Worm (Caenorhabditis elegans) whole organism, mixed stage, embryonic: ENCODE measurements around the gene ubl-1.

Source experiments
- M03D4.4 ChIP-seq: sonication (generic microtip); optimal IDR thresholded peaks from 2 replicates; lab custom pipeline; 2017; ENCODE audit warnings: mild to moderate bottlenecking, missing genetic modification characterization, missing compliant biosample characterization
- bed-3 ChIP-seq: fragments of 200-800 bp; sonication (Bioruptor generic); optimal IDR thresholded peaks from 3 replicates; lab custom pipeline; 2018; ENCODE audit warnings: mild to moderate bottlenecking, missing genetic modification characterization, moderate library complexity, missing compliant biosample characterization
- blmp-1 ChIP-seq: fragments of 150-350 bp; optimal IDR thresholded peaks from 2 replicates; lab custom pipeline; 2014; ENCODE audit warnings: missing biosample characterization, missing genetic modification characterization
- ceh-39 ChIP-seq: fragments of 150-350 bp; optimal IDR thresholded peaks from 2 replicates; lab custom pipeline; 2014; ENCODE audit warnings: missing biosample characterization, missing genetic modification characterization
- ceh-43 ChIP-seq: fragments of 200-800 bp; sonication (Bioruptor generic); optimal IDR thresholded peaks from 2 replicates; lab custom pipeline; 2018; ENCODE audit warnings: mild to moderate bottlenecking, missing genetic modification characterization, moderate library complexity, missing compliant biosample characterization
- ceh-83 ChIP-seq: fragments of 200-800 bp; sonication (Bioruptor generic); optimal IDR thresholded peaks from 2 replicates; lab custom pipeline; 2018; ENCODE audit warnings: mild to moderate bottlenecking, missing genetic modification characterization, missing compliant biosample characterization
- ces-1 ChIP-seq: fragments of 150-350 bp; optimal IDR thresholded peaks from 2 replicates; lab custom pipeline; 2014; ENCODE audit warnings: missing biosample characterization, missing genetic modification reagents, missing genetic modification characterization
- cnd-1 ChIP-seq: fragments of 200-800 bp; sonication (Bioruptor generic); optimal IDR thresholded peaks from 2 replicates; lab custom pipeline; 2018; ENCODE audit warnings: mild to moderate bottlenecking, missing genetic modification characterization, missing compliant biosample characterization
- drap-1 ChIP-seq: fragments of 200-800 bp; sonication (Bioruptor generic); optimal IDR thresholded peaks from 3 replicates; lab custom pipeline; 2018; ENCODE audit warnings: mild to moderate bottlenecking, missing genetic modification characterization, missing compliant biosample characterization
- elt-1 ChIP-seq: sonication (generic microtip); optimal IDR thresholded peaks from 2 replicates; lab custom pipeline; 2017; ENCODE audit warnings: missing genetic modification characterization, mild to moderate bottlenecking, missing compliant biosample characterization, antibody characterized with exemption, moderate library complexity, borderline replicate concordance; ENCODE audit not compliant: insufficient read depth
- elt-3 ChIP-seq: fragments of 150-350 bp; optimal IDR thresholded peaks from 2 replicates; lab custom pipeline; 2014; ENCODE audit warnings: missing biosample characterization, missing genetic modification characterization
- flh-1 ChIP-seq: fragments of 200-800 bp; sonication (Bioruptor generic); optimal IDR thresholded peaks from 2 replicates; lab custom pipeline; 2018; ENCODE audit warnings: mild to moderate bottlenecking, missing genetic modification characterization, moderate library complexity, missing compliant biosample characterization
- ham-2 ChIP-seq: fragments of 200-800 bp; sonication (Bioruptor generic); optimal IDR thresholded peaks from 2 replicates; lab custom pipeline; 2018; ENCODE audit warnings: mild to moderate bottlenecking, missing genetic modification characterization, missing compliant biosample characterization
- hlh-1 ChIP-seq: fragments of 150-350 bp; optimal IDR thresholded peaks from 2 replicates; lab custom pipeline; 2014; ENCODE audit warnings: missing biosample characterization, missing genetic modification reagents, missing genetic modification characterization
- lin-13 ChIP-seq: fragments of 150-350 bp; optimal IDR thresholded peaks from 2 replicates; lab custom pipeline; 2014; ENCODE audit warnings: missing biosample characterization, missing genetic modification characterization
- lin-32 ChIP-seq: fragments of 200-800 bp; sonication (Bioruptor generic); optimal IDR thresholded peaks from 2 replicates; lab custom pipeline; 2018; ENCODE audit warnings: mild to moderate bottlenecking, missing genetic modification characterization, missing compliant biosample characterization
- mab-5 ChIP-seq: fragments of 150-350 bp; optimal IDR thresholded peaks from 2 replicates; lab custom pipeline; 2014; ENCODE audit warnings: missing biosample characterization, missing genetic modification characterization
- mep-1 ChIP-seq: fragments of 150-350 bp; optimal IDR thresholded peaks from 2 replicates; lab custom pipeline; 2017; ENCODE audit warnings: missing biosample characterization, missing genetic modification reagents, missing genetic modification characterization, inconsistent platforms
- nhr-2 ChIP-seq: fragments of 150-350 bp; optimal IDR thresholded peaks from 2 replicates; lab custom pipeline; 2014; ENCODE audit warnings: missing biosample characterization, missing genetic modification characterization
- nhr-237 ChIP-seq: fragments of 150-350 bp; optimal IDR thresholded peaks from 2 replicates; lab custom pipeline; 2014; ENCODE audit warnings: missing biosample characterization, missing genetic modification characterization
- nhr-28 ChIP-seq: fragments of 150-350 bp; optimal IDR thresholded peaks from 2 replicates; lab custom pipeline; 2014; ENCODE audit warnings: missing biosample characterization, missing genetic modification characterization
- nhr-76 ChIP-seq: sonication (generic microtip); optimal IDR thresholded peaks from 2 replicates; lab custom pipeline; 2017; ENCODE audit warnings: missing biosample characterization, missing genetic modification characterization
- pha-4 ChIP-seq: fragments of 150-350 bp; optimal IDR thresholded peaks from 2 replicates; lab custom pipeline; 2018; ENCODE audit warnings: missing biosample characterization, missing genetic modification reagents, missing genetic modification characterization
- sem-2 ChIP-seq: fragments of 200-800 bp; sonication (Bioruptor generic); optimal IDR thresholded peaks from 2 replicates; lab custom pipeline; 2018; ENCODE audit warnings: mild to moderate bottlenecking, missing genetic modification characterization, missing compliant biosample characterization
- snpc-4 ChIP-seq: fragments of 150-350 bp; optimal IDR thresholded peaks from 2 replicates; lab custom pipeline; 2014; ENCODE audit warnings: missing biosample characterization, missing genetic modification characterization
- sptf-1 ChIP-seq: sonication (generic microtip); optimal IDR thresholded peaks from 2 replicates; lab custom pipeline; 2017; ENCODE audit warnings: mild to moderate bottlenecking, missing genetic modification characterization, moderate library complexity, missing compliant biosample characterization
- tbx-8 ChIP-seq: fragments of 200-800 bp; sonication (Bioruptor generic); optimal IDR thresholded peaks from 2 replicates; lab custom pipeline; 2018; ENCODE audit warnings: mild to moderate bottlenecking, missing genetic modification characterization, moderate library complexity, missing compliant biosample characterization
- unc-39 ChIP-seq: fragments of 150-350 bp; optimal IDR thresholded peaks from 2 replicates; lab custom pipeline; 2014; ENCODE audit warnings: missing biosample characterization, missing genetic modification characterization
- unc-62 ChIP-seq: fragments of 150-350 bp; optimal IDR thresholded peaks from 2 replicates; lab custom pipeline; 2014; ENCODE audit warnings: missing biosample characterization, missing genetic modification reagents, missing genetic modification characterization
- zip-8 ChIP-seq: fragments of 150-350 bp; optimal IDR thresholded peaks from 2 replicates; lab custom pipeline; 2014; ENCODE audit warnings: missing biosample characterization, missing genetic modification characterization
- ztf-11 ChIP-seq: fragments of 150-350 bp; optimal IDR thresholded peaks from 2 replicates; lab custom pipeline; 2014; ENCODE audit warnings: missing biosample characterization, missing genetic modification characterization

The ubl-1 gene

ce11 chrIII:3106301-3106700 lies 38.2 kb downstream of the ubl-1 start:
- TF ChIP-seq pha-4 (tag; lab: Kevin White, UChicago): no peak
- no peak for TF ChIP-seq unc-62
- TF ChIP-seq mep-1 (tag; lab: Kevin White, UChicago): no peak
- TF ChIP-seq snpc-4 (tag; lab: Kevin White, UChicago): no peak
- no peak for TF ChIP-seq tbx-8 (GFP tag; lab: Kevin White, UChicago)
- no peak for TF ChIP-seq ces-1 (GFP tag; lab: Kevin White, UChicago)
- no peak for TF ChIP-seq elt-1 (tag; lab: Kevin White, UChicago)
- no peak for TF ChIP-seq cnd-1
- no peak for TF ChIP-seq nhr-2
- no peak for TF ChIP-seq unc-39 (tag; lab: Kevin White, UChicago)
- TF ChIP-seq lin-32 (GFP tag; lab: Kevin White, UChicago): no peak
- no peak for TF ChIP-seq ztf-11 (tag; lab: Kevin White, UChicago)
- no peak for TF ChIP-seq lin-13 (tag; lab: Kevin White, UChicago)
- TF ChIP-seq zip-8 (tag; lab: Kevin White, UChicago): no peak
- no peak for TF ChIP-seq elt-3 (tag; lab: Kevin White, UChicago)
- no peak for TF ChIP-seq ceh-83 (GFP tag; lab: Kevin White, UChicago)
- no peak for TF ChIP-seq blmp-1 (tag; lab: Kevin White, UChicago)
- no peak for TF ChIP-seq drap-1
- TF ChIP-seq ceh-43 (GFP tag; lab: Kevin White, UChicago): no peak
- TF ChIP-seq, all 35 proteins: peak for 0

- no peak for TF ChIP-seq nhr-76 (tag; lab: Kevin White, UChicago)
- no peak for TF ChIP-seq cnd-1
- no peak for TF ChIP-seq lin-13 (tag; lab: Kevin White, UChicago)
- no peak for TF ChIP-seq blmp-1 (tag; lab: Kevin White, UChicago)
- no peak for TF ChIP-seq nhr-237 (tag; lab: Kevin White, UChicago)
- TF ChIP-seq M03D4.4: no peak
- no peak for TF ChIP-seq ces-1 (GFP tag; lab: Kevin White, UChicago)
- no peak for TF ChIP-seq drap-1
- no peak for TF ChIP-seq hlh-1 (tag; lab: Kevin White, UChicago)
- no peak for TF ChIP-seq ham-2 (GFP tag; lab: Kevin White, UChicago)
- no peak for TF ChIP-seq pha-4 (tag; lab: Kevin White, UChicago)
- no peak for TF ChIP-seq nhr-2
- TF ChIP-seq tbx-8 (GFP tag; lab: Kevin White, UChicago): no peak
- TF ChIP-seq elt-1 (tag; lab: Kevin White, UChicago): no peak
- TF ChIP-seq elt-3 (tag; lab: Kevin White, UChicago): no peak
- no peak for TF ChIP-seq flh-1 (GFP tag; lab: Kevin White, UChicago)
- no peak for TF ChIP-seq sem-2 (GFP tag; lab: Kevin White, UChicago)
- no peak for TF ChIP-seq mep-1 (tag; lab: Kevin White, UChicago)
- TF ChIP-seq, all 35 proteins: peak for 0
Observed at ce11 chrIII:3107530-3107929, 39.4 kb downstream of the ubl-1 start.

DNA sequence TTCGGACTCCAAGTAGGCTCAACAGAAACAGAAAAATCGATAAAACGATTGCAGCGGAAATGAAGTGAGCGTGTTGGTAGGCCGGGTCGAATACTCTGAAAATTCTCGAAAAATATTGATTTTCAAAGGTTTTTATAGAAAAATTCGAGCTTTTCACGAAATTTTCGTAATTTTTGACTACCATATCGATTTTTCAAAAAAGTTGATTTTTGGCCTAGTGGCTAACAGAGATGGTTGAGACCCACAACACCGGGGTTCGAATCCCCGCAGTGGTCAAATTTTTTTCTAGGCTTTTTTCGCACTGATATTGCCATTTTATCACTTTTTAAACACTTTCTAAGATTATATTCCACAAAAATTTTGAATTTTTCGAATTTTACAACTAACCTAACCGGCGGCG lies 40.7 kb downstream of the ubl-1 start:
- TF ChIP-seq pha-4 (tag; lab: Kevin White, UChicago) (no peak), blmp-1 (tag; lab: Kevin White, UChicago) (no peak), ztf-11 (tag; lab: Kevin White, UChicago) (no peak), cnd-1 (no peak), snpc-4 (tag; lab: Kevin White, UChicago) (no peak), unc-39 (tag; lab: Kevin White, UChicago) (no peak), ham-2 (GFP tag; lab: Kevin White, UChicago) (no peak), zip-8 (tag; lab: Kevin White, UChicago) (no peak), sptf-1 (tag; lab: Kevin White, UChicago) (no peak), bed-3 (GFP tag; lab: Kevin White, UChicago) (no peak), nhr-76 (tag; lab: Kevin White, UChicago) (no peak), flh-1 (GFP tag; lab: Kevin White, UChicago) (no peak), nhr-28 (tag; lab: Kevin White, UChicago) (no peak), nhr-237 (tag; lab: Kevin White, UChicago) (no peak)

- TF ChIP-seq lin-32 (GFP tag; lab: Kevin White, UChicago) (no peak), mab-5 (tag; lab: Kevin White, UChicago) (no peak), lin-13 (tag; lab: Kevin White, UChicago) (no peak), elt-3 (tag; lab: Kevin White, UChicago) (no peak), snpc-4 (tag; lab: Kevin White, UChicago) (no peak), drap-1 (no peak), pha-4 (tag; lab: Kevin White, UChicago) (no peak), sem-2 (GFP tag; lab: Kevin White, UChicago) (no peak), nhr-28 (tag; lab: Kevin White, UChicago) (no peak), blmp-1 (tag; lab: Kevin White, UChicago) (no peak), nhr-237 (tag; lab: Kevin White, UChicago) (no peak), ceh-83 (GFP tag; lab: Kevin White, UChicago) (no peak), tbx-8 (GFP tag; lab: Kevin White, UChicago) (no peak), nhr-76 (tag; lab: Kevin White, UChicago) (no peak), ceh-39 (tag; lab: Kevin White, UChicago) (no peak), elt-1 (tag; lab: Kevin White, UChicago) (no peak)
- TF ChIP-seq, all 35 proteins: peak for 0
Observed at ce11 chrIII:3109564-3109963, 41.5 kb downstream of the ubl-1 start.
